ENCODE assay signal across 1 fruit fly cellular context in the genomic region with DNA sequence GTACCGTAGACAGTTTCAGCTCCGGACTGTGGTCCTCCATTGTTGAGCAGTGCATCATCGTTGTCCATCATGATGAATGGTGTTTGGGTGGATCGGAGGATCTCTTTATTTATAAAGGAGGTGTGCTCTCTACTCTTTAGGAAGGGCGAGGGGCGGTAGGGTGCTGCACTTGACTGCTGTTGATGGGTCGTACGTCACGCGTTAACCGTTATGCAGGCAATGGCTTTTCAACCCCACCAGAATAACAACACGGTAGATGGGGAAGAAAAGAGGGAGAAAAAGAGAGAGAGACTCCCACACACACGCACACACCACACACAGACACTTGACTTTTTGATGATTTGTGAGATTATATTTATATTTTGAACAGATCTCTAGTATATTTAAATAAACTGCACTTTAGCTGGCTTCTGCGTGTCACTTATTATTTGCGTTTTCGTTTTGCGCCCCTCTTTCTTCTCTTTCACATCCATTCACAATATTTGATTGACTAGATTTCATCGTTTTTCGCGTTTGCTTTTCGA.
TF ChIP-seq lines count a peak whose summit lies in the region.

No protein-coding gene starts in this region.

TF ChIP-seq in whole organism, embryonic, 481 proteins besides CTCF, POLR2A, EP300 and RAD21 (continued from another document):
- no peak for TF ChIP-seq ato (GFP tag; IDR thresholded peaks at IDR 0.05; lab: Robert Waterston, UW; ENCODE audit: partially characterized antibody)
- peak; percentile 19 to 39 for TF ChIP-seq Trl (optimal IDR thresholded peaks at IDR 0.05; lab: Kevin White, UChicago)
- no peak for TF ChIP-seq Trl (GFP tag; optimal IDR thresholded peaks at IDR 0.05; lab: Kevin White, UChicago)
- TF ChIP-seq Bgb (GFP tag; IDR thresholded peaks at IDR 0.05; lab: Robert Waterston, UW; ENCODE audit: partially characterized antibody): no peak
- TF ChIP-seq Camta (GFP tag; optimal IDR thresholded peaks at IDR 0.05; lab: Kevin White, UChicago): no peak
- no peak for TF ChIP-seq dm (GFP tag; optimal IDR thresholded peaks at IDR 0.05; lab: Kevin White, UChicago)
- TF ChIP-seq CG31388 (GFP tag; optimal IDR thresholded peaks at IDR 0.05; lab: Kevin White, UChicago): no peak
- TF ChIP-seq chm (GFP tag; IDR thresholded peaks at IDR 0.05; lab: Robert Waterston, UW): peak; percentile 45; the same call in 1 of the 2 replicates
- no peak for TF ChIP-seq pho (GFP tag; optimal IDR thresholded peaks at IDR 0.05; lab: Kevin White, UChicago)
- TF ChIP-seq inv (GFP tag; IDR thresholded peaks at IDR 0.05; lab: Robert Waterston, UW; ENCODE audit: partially characterized antibody): no peak
- no peak for TF ChIP-seq Dll (GFP tag; IDR thresholded peaks at IDR 0.05; lab: Robert Waterston, UW; ENCODE audit: partially characterized antibody)
- TF ChIP-seq unc-4 (GFP tag; IDR thresholded peaks at IDR 0.05; lab: Robert Waterston, UW; ENCODE audit: partially characterized antibody): 0 out of 2 replicates have a peak, but pooled peaks have one; percentile 3
- TF ChIP-seq Pdp1 (GFP tag; optimal IDR thresholded peaks at IDR 0.05; lab: Kevin White, UChicago): peak in 1 of 2 experiments; percentile 49
- no peak for TF ChIP-seq CG8089 (GFP tag; optimal IDR thresholded peaks at IDR 0.05; lab: Kevin White, UChicago)
- no peak for TF ChIP-seq aop (GFP tag; IDR thresholded peaks at IDR 0.05; lab: Robert Waterston, UW)
- TF ChIP-seq CG18011 (GFP tag; optimal IDR thresholded peaks at IDR 0.05; lab: Kevin White, UChicago): no peak
- TF ChIP-seq Dfd (GFP tag; optimal IDR thresholded peaks at IDR 0.05; lab: Kevin White, UChicago): no peak
- TF ChIP-seq CG10209 (GFP tag; optimal IDR thresholded peaks at IDR 0.05; lab: Kevin White, UChicago): no peak
- no peak for TF ChIP-seq BEAF-32 (GFP tag; optimal IDR thresholded peaks at IDR 0.05; lab: Kevin White, UChicago)
- no peak for TF ChIP-seq HLH4C (GFP tag; IDR thresholded peaks at IDR 0.05; lab: Robert Waterston, UW; ENCODE audit: partially characterized antibody)
- peak; percentile 41 for TF ChIP-seq crol (GFP tag; IDR thresholded peaks at IDR 0.05; lab: Robert Waterston, UW)
TF ChIP-seq in whole organism, embryonic: peak in this region for 7.
